Fruit fly (Drosophila melanogaster) whole organism, embryonic: ENCODE results near the gene CG5828.

Source experiments
- CG7928 ChIP-seq: fragments of 200-800 bp; sonication (Bioruptor generic); optimal IDR thresholded peaks from 2 replicates; lab custom pipeline; 2017; ENCODE audit warnings: missing biosample characterization, mild to moderate bottlenecking, missing genetic modification characterization
- Dfd ChIP-seq, 2 experiments: fragments of >200 bp; optimal IDR thresholded peaks; 2 replicates each; lab custom pipeline; 2017; ENCODE audit warnings: missing biosample characterization in 2 of 2, missing genetic modification characterization in 2 of 2
- chinmo ChIP-seq: fragments of 200-800 bp; sonication (Bioruptor generic); IDR thresholded peaks from 4 replicates; pipeline ENCODE4 v1.3.6; 2022; ENCODE audit warnings: missing biosample characterization, missing genetic modification characterization; ENCODE audit not compliant: partially characterized antibody

- TF ChIP-seq Dfd (GFP tag; optimal IDR thresholded peaks at IDR 0.05; lab: Kevin White, UChicago) = no peak
- no peak for TF ChIP-seq CG7928 (GFP tag; lab: Kevin White, UChicago)
- no peak for TF ChIP-seq chinmo
These were observed 47.5 kb upstream of the CG5828 start for dm6 chr2L:5046261-5046660.
